Fruit fly (Drosophila melanogaster) whole organism, adult: ENCODE measurements around the gene Cdc14.

Source experiments
- CG11617 ChIP-seq: fragments of 200-800 bp; sonication (Bioruptor generic); optimal IDR thresholded peaks from 2 replicates; lab custom pipeline; 2017; ENCODE audit warnings: mild to moderate bottlenecking, missing biosample characterization, missing genetic modification reagents, missing genetic modification characterization
- CG12768 ChIP-seq: fragments of 200-800 bp; sonication (Bioruptor generic); optimal IDR thresholded peaks from 2 replicates; lab custom pipeline; 2017; ENCODE audit warnings: missing biosample characterization, missing genetic modification characterization, mild to moderate bottlenecking, moderate library complexity, missing genetic modification reagents
- CG14711 ChIP-seq: fragments of 200-800 bp; sonication (Bioruptor generic); optimal IDR thresholded peaks from 2 replicates; lab custom pipeline; 2018; ENCODE audit warnings: missing biosample characterization, mild to moderate bottlenecking, missing genetic modification characterization, moderate library complexity
- CG1620 ChIP-seq: fragments of 200-800 bp; sonication (Bioruptor generic); optimal IDR thresholded peaks from 2 replicates; lab custom pipeline; 2016; ENCODE audit warnings: missing biosample characterization, missing genetic modification characterization
- CG33017 ChIP-seq: fragments of 200-800 bp; sonication (Bioruptor generic); optimal IDR thresholded peaks from 2 replicates; lab custom pipeline; 2018; ENCODE audit warnings: missing biosample characterization, mild to moderate bottlenecking, missing genetic modification characterization, moderate library complexity
- CG5204 ChIP-seq: fragments of 200-800 bp; sonication (Bioruptor generic); optimal IDR thresholded peaks from 2 replicates; lab custom pipeline; 2016; ENCODE audit warnings: missing biosample characterization, missing genetic modification characterization
- CG7045 ChIP-seq: fragments of 200-800 bp; sonication (Bioruptor generic); optimal IDR thresholded peaks from 2 replicates; lab custom pipeline; 2017; ENCODE audit warnings: missing biosample characterization, mild to moderate bottlenecking, missing genetic modification characterization
- CG7101 ChIP-seq: fragments of 200-800 bp; sonication (Bioruptor generic); optimal IDR thresholded peaks from 2 replicates; lab custom pipeline; 2018; ENCODE audit warnings: missing biosample characterization, mild to moderate bottlenecking, missing genetic modification characterization, moderate library complexity
- Clk ChIP-seq: fragments of 200-800 bp; sonication (Bioruptor generic); optimal IDR thresholded peaks from 2 replicates; lab custom pipeline; 2017; ENCODE audit warnings: missing biosample characterization, missing genetic modification characterization
- Crg-1 ChIP-seq: fragments of 200-800 bp; sonication (Bioruptor generic); optimal IDR thresholded peaks from 2 replicates; lab custom pipeline; 2016; ENCODE audit warnings: missing biosample characterization, missing genetic modification characterization
- Hr96 ChIP-seq: fragments of 200-800 bp; sonication (Bioruptor generic); optimal IDR thresholded peaks from 2 replicates; lab custom pipeline; 2016; ENCODE audit warnings: missing biosample characterization, missing genetic modification characterization
- Mnt ChIP-seq: fragments of 200-800 bp; sonication (Bioruptor generic); optimal IDR thresholded peaks from 2 replicates; lab custom pipeline; 2016; ENCODE audit warnings: missing biosample characterization, mild to moderate bottlenecking, missing genetic modification characterization
- bab1 ChIP-seq: fragments of 200-800 bp; sonication (Bioruptor generic); optimal IDR thresholded peaks from 3 replicates; lab custom pipeline; 2019; ENCODE audit warnings: missing biosample characterization, mild to moderate bottlenecking, missing genetic modification characterization, moderate library complexity
- cic ChIP-seq: fragments of 200-800 bp; sonication (Bioruptor generic); optimal IDR thresholded peaks from 2 replicates; lab custom pipeline; 2017; ENCODE audit warnings: missing biosample characterization, mild to moderate bottlenecking, missing genetic modification characterization, moderate library complexity
- cnc ChIP-seq, 2 experiments: fragments of >200 bp; optimal IDR thresholded peaks; 2 replicates each; lab custom pipeline; 2017
- kay ChIP-seq: fragments of 200-800 bp; sonication (Bioruptor generic); peaks from one replicate; lab custom pipeline; 2016; ENCODE audit warnings: missing biosample characterization, missing genetic modification characterization, borderline replicate concordance
- ovo ChIP-seq: fragments of 200-800 bp; sonication (Bioruptor generic); optimal IDR thresholded peaks from 2 replicates; lab custom pipeline; 2016; ENCODE audit warnings: missing biosample characterization, missing genetic modification characterization
- pad ChIP-seq: fragments of 200-800 bp; sonication (Bioruptor generic); optimal IDR thresholded peaks from 3 replicates; lab custom pipeline; 2017; ENCODE audit warnings: missing biosample characterization, missing genetic modification characterization, mild to moderate bottlenecking, moderate library complexity, missing genetic modification reagents
- tj ChIP-seq: fragments of 200-800 bp; sonication (Bioruptor generic); optimal IDR thresholded peaks from 3 replicates; lab custom pipeline; 2017; ENCODE audit warnings: missing biosample characterization, mild to moderate bottlenecking, missing genetic modification characterization, moderate library complexity
- toe ChIP-seq: fragments of 200-800 bp; sonication (Bioruptor generic); optimal IDR thresholded peaks from 2 replicates; lab custom pipeline; 2016; ENCODE audit warnings: missing biosample characterization, missing genetic modification characterization

The Cdc14 gene

dm6 chr2L:7810519-7810918 lies at the start of gene Cdc14:
Cdc14 (minus strand) TSS chr2L:7810703.
- TF ChIP-seq cnc (optimal IDR thresholded peaks at IDR 0.05; lab: Kevin White, UChicago) = no peak
- peak; percentile 27 for TF ChIP-seq CG7101 (tag; lab: Kevin White, UChicago)
- TF ChIP-seq CG12768 (GFP tag; lab: Kevin White, UChicago) = no peak
- peak; percentile 63 for TF ChIP-seq kay (GFP tag; lab: Kevin White, UChicago)
- TF ChIP-seq bab1 (GFP tag; lab: Kevin White, UChicago) = peak; percentile 22
- no peak for TF ChIP-seq CG11617 (GFP tag; lab: Kevin White, UChicago)
- TF ChIP-seq pad = no peak
- no peak for TF ChIP-seq CG7045 (GFP tag; lab: Kevin White, UChicago)
- no peak for TF ChIP-seq CG5204 (GFP tag; lab: Kevin White, UChicago)
- TF ChIP-seq Mnt (GFP tag; lab: Kevin White, UChicago) = peak; percentile 14
- TF ChIP-seq ovo = no peak
- TF ChIP-seq Crg-1 = no peak
- TF ChIP-seq tj (GFP tag; lab: Kevin White, UChicago) = no peak
- no peak for TF ChIP-seq cic (GFP tag; lab: Kevin White, UChicago)
- TF ChIP-seq Clk (GFP tag; lab: Kevin White, UChicago) = no peak
- TF ChIP-seq CG14711 (tag; lab: Kevin White, UChicago) = no peak
- no peak for TF ChIP-seq toe
- no peak for TF ChIP-seq CG1620 (GFP tag; lab: Kevin White, UChicago)
- TF ChIP-seq CG33017 (tag; lab: Kevin White, UChicago) = no peak
- TF ChIP-seq Hr96 = no peak

dm6 chr2L:7856380-7857127 lies 46.1 kb upstream of the Cdc14 start, which contains the start of gene lectin-28C:
lectin-28C (plus strand) TSS chr2L:7857077.
- peak; percentile 14 for TF ChIP-seq toe
- peak; percentile 15 for TF ChIP-seq tj (GFP tag; lab: Kevin White, UChicago)

dm6 chr2L:7855108-7855507 lies 44.6 kb upstream of the Cdc14 start, which contains the start of gene CG14535:
CG14535 (minus strand) TSS chr2L:7855475.
- TF ChIP-seq Mnt (GFP tag; lab: Kevin White, UChicago) (no peak), CG1620 (GFP tag; lab: Kevin White, UChicago) (no peak), CG33017 (tag; lab: Kevin White, UChicago) (no peak), CG12768 (GFP tag; lab: Kevin White, UChicago) (no peak), kay (GFP tag; lab: Kevin White, UChicago) (no peak), Hr96 (no peak), CG5204 (GFP tag; lab: Kevin White, UChicago) (no peak), tj (GFP tag; lab: Kevin White, UChicago) (no peak), cnc (optimal IDR thresholded peaks at IDR 0.05; lab: Kevin White, UChicago) (no peak), bab1 (GFP tag; lab: Kevin White, UChicago) (no peak), pad (no peak), CG11617 (GFP tag; lab: Kevin White, UChicago) (no peak), toe (no peak), ovo (no peak), CG7101 (tag; lab: Kevin White, UChicago) (no peak), CG14711 (tag; lab: Kevin White, UChicago) (no peak), Crg-1 (no peak)

DNA sequence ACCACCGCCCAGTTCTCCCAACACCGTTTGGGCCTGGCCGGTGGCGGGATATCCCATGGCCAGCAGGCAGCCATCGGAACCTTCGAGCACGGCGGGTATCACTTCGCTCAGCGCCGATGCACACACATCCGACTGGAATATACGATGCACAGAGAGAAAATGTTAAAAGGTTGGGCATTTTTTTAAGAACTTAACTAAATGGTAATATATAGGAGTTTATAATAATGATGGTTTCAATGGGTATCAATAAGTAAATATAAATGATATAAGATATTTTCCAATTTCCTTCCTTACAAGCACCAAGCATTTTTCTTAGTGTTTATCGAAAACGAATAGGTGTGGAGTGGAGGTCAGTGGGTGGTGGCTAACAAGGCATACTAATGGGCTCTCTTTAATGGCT lies 41.1 kb upstream of the Cdc14 start:
- TF ChIP-seq CG5204 (GFP tag; lab: Kevin White, UChicago) = no peak
- TF ChIP-seq Mnt (GFP tag; lab: Kevin White, UChicago) = no peak
- no peak for TF ChIP-seq cnc (optimal IDR thresholded peaks at IDR 0.05; lab: Kevin White, UChicago)
- TF ChIP-seq bab1 (GFP tag; lab: Kevin White, UChicago) = no peak
- no peak for TF ChIP-seq kay (GFP tag; lab: Kevin White, UChicago)
- TF ChIP-seq CG7045 (GFP tag; lab: Kevin White, UChicago) = no peak
- TF ChIP-seq CG7101 (tag; lab: Kevin White, UChicago) = no peak
- TF ChIP-seq CG11617 (GFP tag; lab: Kevin White, UChicago) = no peak
- TF ChIP-seq Clk (GFP tag; lab: Kevin White, UChicago) = no peak
- TF ChIP-seq CG14711 (tag; lab: Kevin White, UChicago) = no peak
- no peak for TF ChIP-seq CG1620 (GFP tag; lab: Kevin White, UChicago)
- no peak for TF ChIP-seq Crg-1

- TF ChIP-seq bab1 (GFP tag; lab: Kevin White, UChicago) = no peak
- TF ChIP-seq CG12768 (GFP tag; lab: Kevin White, UChicago) = no peak
- no peak for TF ChIP-seq toe
- no peak for TF ChIP-seq CG33017 (tag; lab: Kevin White, UChicago)
- no peak for TF ChIP-seq ovo
- no peak for TF ChIP-seq CG7045 (GFP tag; lab: Kevin White, UChicago)
- no peak for TF ChIP-seq Crg-1
- no peak for TF ChIP-seq cnc (optimal IDR thresholded peaks at IDR 0.05; lab: Kevin White, UChicago)
- TF ChIP-seq pad = no peak
- TF ChIP-seq CG5204 (GFP tag; lab: Kevin White, UChicago) = no peak
- no peak for TF ChIP-seq CG11617 (GFP tag; lab: Kevin White, UChicago)
- no peak for TF ChIP-seq CG7101 (tag; lab: Kevin White, UChicago)
- TF ChIP-seq tj (GFP tag; lab: Kevin White, UChicago) = no peak
Measured at dm6 chr2L:7850406-7850805, 39.9 kb upstream of the Cdc14 start.

DNA sequence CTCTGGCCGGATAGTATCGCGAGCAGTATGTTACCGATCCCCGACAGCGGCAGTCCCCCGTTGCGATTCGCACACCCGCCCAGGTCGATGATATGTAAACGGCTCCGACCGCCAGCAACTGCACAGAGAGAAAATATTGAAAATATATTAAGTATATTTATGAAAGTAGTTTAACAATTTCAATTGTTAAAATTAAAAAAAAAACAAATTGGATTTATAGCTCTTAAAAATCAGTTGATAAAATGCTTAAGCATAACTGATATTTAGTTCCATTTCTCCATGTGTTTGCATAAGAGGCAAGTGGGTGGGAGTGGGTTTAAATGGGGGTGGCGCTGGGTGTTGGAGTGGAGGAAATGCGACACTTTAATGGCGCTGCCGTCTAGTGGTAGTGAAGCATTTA lies 39.0 kb upstream of the Cdc14 start:
- no peak for TF ChIP-seq Crg-1
- TF ChIP-seq cnc (optimal IDR thresholded peaks at IDR 0.05; lab: Kevin White, UChicago) = no peak
- no peak for TF ChIP-seq pad
- TF ChIP-seq tj (GFP tag; lab: Kevin White, UChicago) = no peak
- TF ChIP-seq CG14711 (tag; lab: Kevin White, UChicago) = no peak
- no peak for TF ChIP-seq toe
- no peak for TF ChIP-seq CG11617 (GFP tag; lab: Kevin White, UChicago)
- TF ChIP-seq CG7101 (tag; lab: Kevin White, UChicago) = no peak
- no peak for TF ChIP-seq Hr96
- TF ChIP-seq CG5204 (GFP tag; lab: Kevin White, UChicago) = no peak
- TF ChIP-seq ovo = no peak
- no peak for TF ChIP-seq Clk (GFP tag; lab: Kevin White, UChicago)
- TF ChIP-seq kay (GFP tag; lab: Kevin White, UChicago) = no peak
- TF ChIP-seq CG7045 (GFP tag; lab: Kevin White, UChicago) = no peak
- TF ChIP-seq CG12768 (GFP tag; lab: Kevin White, UChicago) = no peak
- TF ChIP-seq bab1 (GFP tag; lab: Kevin White, UChicago) = no peak
